Fruit fly (Drosophila melanogaster) whole organism, embryonic: ENCODE data around the gene CG10300.

ENCODE experiments used
- Atf3 ChIP-seq: fragments of 200-800 bp; sonication (Bioruptor generic); optimal IDR thresholded peaks from 3 replicates; lab custom pipeline; 2016; ENCODE audit warnings: missing biosample characterization, missing genetic modification characterization
- Atf6 ChIP-seq: fragments of 200-800 bp; sonication (Bioruptor generic); IDR thresholded peaks from 2 replicates; pipeline ENCODE4 v1.3.6; 2022; ENCODE audit warnings: missing biosample characterization, missing genetic modification characterization
- Blimp-1 ChIP-seq: fragments of 200-800 bp; sonication (Bioruptor generic); optimal IDR thresholded peaks from 3 replicates; lab custom pipeline; 2018; ENCODE audit warnings: missing biosample characterization, missing genetic modification characterization, mild to moderate bottlenecking, moderate library complexity, missing genetic modification reagents
- CG11398 ChIP-seq: fragments of 200-800 bp; sonication (Bioruptor generic); optimal IDR thresholded peaks from 2 replicates; lab custom pipeline; 2016; ENCODE audit warnings: missing biosample characterization, missing genetic modification characterization
- CG12769 ChIP-seq: fragments of 200-800 bp; sonication (Bioruptor generic); optimal IDR thresholded peaks from 2 replicates; lab custom pipeline; 2019; ENCODE audit warnings: missing biosample characterization, mild to moderate bottlenecking, missing genetic modification characterization, moderate library complexity
- CG13287 ChIP-seq: fragments of 200-800 bp; sonication (Bioruptor generic); IDR thresholded peaks from 2 replicates; pipeline ENCODE4 v1.3.6; 2022; ENCODE audit warnings: missing biosample characterization, missing genetic modification characterization; ENCODE audit not compliant: partially characterized antibody
- CG14965 ChIP-seq: fragments of 200-800 bp; sonication (Bioruptor generic); optimal IDR thresholded peaks from 2 replicates; lab custom pipeline; 2016; ENCODE audit warnings: missing biosample characterization, missing genetic modification characterization, borderline replicate concordance
- CG15696 ChIP-seq: fragments of 200-800 bp; sonication (Bioruptor generic); optimal IDR thresholded peaks from 2 replicates; lab custom pipeline; 2019; ENCODE audit warnings: missing biosample characterization, mild to moderate bottlenecking, missing genetic modification characterization, moderate library complexity
- CG17802 ChIP-seq: fragments of 200-800 bp; sonication (Bioruptor generic); optimal IDR thresholded peaks from 2 replicates; lab custom pipeline; 2018; ENCODE audit warnings: missing biosample characterization, mild to moderate bottlenecking, missing genetic modification characterization, moderate library complexity
- CG17912 ChIP-seq: fragments of 200-800 bp; sonication (Bioruptor generic); optimal IDR thresholded peaks from 2 replicates; lab custom pipeline; 2018; ENCODE audit warnings: missing biosample characterization, mild to moderate bottlenecking, missing genetic modification characterization
- CG1792 ChIP-seq: fragments of 200-800 bp; sonication (Bioruptor generic); optimal IDR thresholded peaks from 2 replicates; lab custom pipeline; 2016; ENCODE audit warnings: missing biosample characterization, missing genetic modification characterization
- CG2202 ChIP-seq: fragments of 200-800 bp; sonication (Bioruptor generic); optimal IDR thresholded peaks from 2 replicates; lab custom pipeline; 2018; ENCODE audit warnings: missing biosample characterization, mild to moderate bottlenecking, missing genetic modification characterization
- CG2889 ChIP-seq: fragments of 200-800 bp; sonication (Bioruptor generic); IDR thresholded peaks from 3 replicates; pipeline ENCODE4 v1.3.6; 2022; ENCODE audit warnings: missing biosample characterization, missing genetic modification characterization
- CG4617 ChIP-seq: fragments of 200-800 bp; sonication (Bioruptor generic); optimal IDR thresholded peaks from 3 replicates; lab custom pipeline; 2016; ENCODE audit warnings: missing biosample characterization, missing genetic modification characterization, borderline replicate concordance
- CG4820 ChIP-seq: fragments of 200-800 bp; sonication (Bioruptor generic); optimal IDR thresholded peaks from 3 replicates; lab custom pipeline; 2016; ENCODE audit warnings: missing biosample characterization, missing genetic modification characterization
- CG5953 ChIP-seq: fragments of 200-800 bp; sonication (Bioruptor generic); IDR thresholded peaks from 2 replicates; pipeline ENCODE4 v1.3.6; 2022; ENCODE audit warnings: missing biosample characterization, missing genetic modification characterization
- CG6175 ChIP-seq: fragments of 200-800 bp; sonication (Bioruptor generic); IDR thresholded peaks from 3 replicates; pipeline ENCODE4 v1.3.6; 2022; ENCODE audit warnings: missing biosample characterization, missing genetic modification characterization
- CG6854 ChIP-seq: fragments of 200-800 bp; sonication (Bioruptor generic); optimal IDR thresholded peaks from 3 replicates; lab custom pipeline; 2017; ENCODE audit warnings: missing biosample characterization, mild to moderate bottlenecking, missing genetic modification characterization
- CG7745 ChIP-seq: fragments of 200-800 bp; sonication (Bioruptor generic); optimal IDR thresholded peaks from 2 replicates; lab custom pipeline; 2018; ENCODE audit warnings: missing biosample characterization, mild to moderate bottlenecking, missing genetic modification characterization, moderate library complexity
- CG7963 ChIP-seq: fragments of 200-800 bp; sonication (Bioruptor generic); IDR thresholded peaks from 3 replicates; pipeline ENCODE4 v1.3.6; 2022; ENCODE audit warnings: missing biosample characterization, missing genetic modification characterization; ENCODE audit not compliant: partially characterized antibody
- CG8089 ChIP-seq: fragments of 200-800 bp; sonication (Bioruptor generic); optimal IDR thresholded peaks from 3 replicates; lab custom pipeline; 2016; ENCODE audit warnings: missing biosample characterization, missing genetic modification characterization
- CG8944 ChIP-seq: fragments of 200-800 bp; sonication (Bioruptor generic); optimal IDR thresholded peaks from 3 replicates; lab custom pipeline; 2016; ENCODE audit warnings: missing biosample characterization, missing genetic modification characterization
- CG9609 ChIP-seq: fragments of 200-800 bp; sonication (Bioruptor generic); optimal IDR thresholded peaks from 3 replicates; lab custom pipeline; 2016; ENCODE audit warnings: missing biosample characterization, missing genetic modification characterization
- CkIIα-i1 ChIP-seq: fragments of 200-800 bp; sonication (Bioruptor generic); IDR thresholded peaks from 2 replicates; pipeline ENCODE4 v1.3.6; 2022; ENCODE audit warnings: missing biosample characterization, missing genetic modification characterization
- D ChIP-seq, 2 experiments: fragments of 200-800 bp in 1 of 2; fragments of >200 bp in 1 of 2; sonication (Bioruptor generic) in 1 of 2; optimal IDR thresholded peaks; 2 replicates in 1 of 2; 3 replicates in 1 of 2; lab custom pipeline; 2017; ENCODE audit warnings: mild to moderate bottlenecking in 1 of 2, missing biosample characterization in 1 of 2, missing genetic modification characterization in 1 of 2, missing genetic modification reagents in 1 of 2
- D19B ChIP-seq: fragments of 200-800 bp; sonication (Bioruptor generic); optimal IDR thresholded peaks from 2 replicates; lab custom pipeline; 2017; ENCODE audit warnings: missing biosample characterization, mild to moderate bottlenecking, missing genetic modification characterization
- Fer1 ChIP-seq: fragments of 200-800 bp; sonication (Bioruptor generic); optimal IDR thresholded peaks from 2 replicates; lab custom pipeline; 2017; ENCODE audit warnings: missing biosample characterization, mild to moderate bottlenecking, missing genetic modification characterization
- Hey ChIP-seq: fragments of 200-800 bp; sonication (Bioruptor generic); optimal IDR thresholded peaks from 3 replicates; lab custom pipeline; 2018; ENCODE audit warnings: missing biosample characterization, mild to moderate bottlenecking, missing genetic modification characterization
- Hr3 ChIP-seq: fragments of 200-800 bp; sonication (Bioruptor generic); optimal IDR thresholded peaks from 3 replicates; lab custom pipeline; 2016; ENCODE audit warnings: missing biosample characterization, missing genetic modification characterization
- Lim3 ChIP-seq: fragments of 200-800 bp; sonication (Bioruptor generic); IDR thresholded peaks from 2 replicates; pipeline ENCODE4 v1.3.6; 2022; ENCODE audit warnings: missing biosample characterization, missing genetic modification characterization
- Ravus ChIP-seq: fragments of 200-800 bp; sonication (Bioruptor generic); IDR thresholded peaks from 2 replicates; pipeline ENCODE4 v1.3.6; 2022; ENCODE audit warnings: missing biosample characterization, missing genetic modification characterization
- Usf ChIP-seq: fragments of 200-800 bp; sonication (Bioruptor generic); optimal IDR thresholded peaks from 2 replicates; lab custom pipeline; 2017; ENCODE audit warnings: missing genotype, missing biosample characterization, missing genetic modification characterization
- bcd ChIP-seq: fragments of 200-800 bp; sonication (Bioruptor generic); optimal IDR thresholded peaks from 2 replicates; lab custom pipeline; 2017; ENCODE audit warnings: missing biosample characterization, mild to moderate bottlenecking, missing genetic modification characterization
- dmrt99B ChIP-seq: fragments of 200-800 bp; sonication (Bioruptor generic); optimal IDR thresholded peaks from 2 replicates; lab custom pipeline; 2018; ENCODE audit warnings: missing biosample characterization, mild to moderate bottlenecking, missing genetic modification characterization, moderate library complexity
- en ChIP-seq: fragments of 200-800 bp; sonication (Bioruptor generic); optimal IDR thresholded peaks from 2 replicates; lab custom pipeline; 2016; ENCODE audit warnings: missing biosample characterization, missing genetic modification characterization
- esg ChIP-seq: fragments of 200-800 bp; sonication (Bioruptor generic); conservative IDR thresholded peaks from 2 replicates; pipeline ENCODE4 v1.3.6; 2022; ENCODE audit warnings: missing biosample characterization, missing genetic modification characterization
- fd3F ChIP-seq: fragments of 200-800 bp; sonication (Bioruptor generic); optimal IDR thresholded peaks from 2 replicates; lab custom pipeline; 2018; ENCODE audit warnings: missing biosample characterization, mild to moderate bottlenecking, missing genetic modification characterization, moderate library complexity
- lilli ChIP-seq: fragments of 200-800 bp; sonication (Bioruptor generic); optimal IDR thresholded peaks from 3 replicates; lab custom pipeline; 2016; ENCODE audit warnings: missing biosample characterization, missing genetic modification characterization
- lov ChIP-seq, 2 experiments: fragments of 200-800 bp in 1 of 2; fragments of >200 bp in 1 of 2; sonication (Bioruptor generic) in 1 of 2; IDR thresholded peaks in 1 of 2; optimal IDR thresholded peaks in 1 of 2; 2 replicates in 1 of 2; 3 replicates in 1 of 2; pipeline versions ENCODE4 v1.3.6 to Lab custom; 2017 to 2022; ENCODE audit warnings: missing biosample characterization in 1 of 2, missing genetic modification characterization in 1 of 2
- mam ChIP-seq: fragments of 200-800 bp; sonication (Bioruptor generic); optimal IDR thresholded peaks from 3 replicates; lab custom pipeline; 2016; ENCODE audit warnings: missing biosample characterization, missing genetic modification characterization
- mirr ChIP-seq: fragments of 200-800 bp; sonication (Bioruptor generic); optimal IDR thresholded peaks from 3 replicates; lab custom pipeline; 2018; ENCODE audit warnings: missing biosample characterization, mild to moderate bottlenecking, missing genetic modification characterization
- nerfin-1 ChIP-seq: fragments of 200-800 bp; sonication (Bioruptor generic); optimal IDR thresholded peaks from 3 replicates; lab custom pipeline; 2019; ENCODE audit warnings: missing biosample characterization, mild to moderate bottlenecking, missing genetic modification characterization, moderate library complexity
- pho ChIP-seq: fragments of 200-800 bp; sonication (Bioruptor generic); optimal IDR thresholded peaks from 2 replicates; lab custom pipeline; 2016; ENCODE audit warnings: missing biosample characterization, missing genetic modification characterization
- pita ChIP-seq: fragments of 200-800 bp; sonication (Bioruptor generic); optimal IDR thresholded peaks from 2 replicates; lab custom pipeline; 2017; ENCODE audit warnings: missing biosample characterization, mild to moderate bottlenecking, missing genetic modification characterization
- salm ChIP-seq: fragments of 200-800 bp; sonication (Bioruptor generic); optimal IDR thresholded peaks from 2 replicates; lab custom pipeline; 2018; ENCODE audit warnings: missing biosample characterization, mild to moderate bottlenecking, missing genetic modification characterization
- sens ChIP-seq: fragments of 200-800 bp; sonication (Bioruptor generic); peaks from one replicate; lab custom pipeline; 2016; ENCODE audit warnings: missing biosample characterization, missing genetic modification characterization
- sisA ChIP-seq: fragments of 200-800 bp; sonication (Bioruptor generic); IDR thresholded peaks from 2 replicates; pipeline ENCODE4 v1.3.6; 2022; ENCODE audit warnings: missing biosample characterization, missing genetic modification characterization
- stc ChIP-seq: fragments of 200-800 bp; sonication (Bioruptor generic); IDR thresholded peaks from 2 replicates; pipeline ENCODE4 v1.3.6; 2022; ENCODE audit warnings: missing biosample characterization, missing genetic modification characterization
- trem ChIP-seq: fragments of 200-800 bp; optimal IDR thresholded peaks from 3 replicates; lab custom pipeline; 2019; ENCODE audit warnings: missing biosample characterization, mild to moderate bottlenecking, missing genetic modification characterization, moderate library complexity

CG10300 gene

dm6 chr3R:23709508-23710208 lies 1.7 kb upstream of the CG10300 start, which contains the start of gene CG10301 (continued):
- TF ChIP-seq lov (optimal IDR thresholded peaks at IDR 0.05; lab: Kevin White, UChicago) (no peak), lov (GFP tag; IDR thresholded peaks at IDR 0.05; lab: Robert Waterston, UW) (peak; percentile 62; the same call in 1 of the 3 replicates), Usf (GFP tag; lab: Kevin White, UChicago) (peak; percentile 44), CG12769 (tag; lab: Kevin White, UChicago) (peak; percentile 8), salm (tag; lab: Kevin White, UChicago) (no peak), CG2202 (peak; percentile 54), CG7745 (tag; lab: Kevin White, UChicago) (no peak), Blimp-1 (peak; percentile 67), nerfin-1 (tag; lab: Kevin White, UChicago) (peak; percentile 45), mam (peak; percentile 13), en (GFP tag; lab: Kevin White, UChicago) (no peak), Lim3 (GFP tag; lab: Robert Waterston, UW) (no peak), Fer1 (GFP tag; lab: Kevin White, UChicago) (no peak), pita (GFP tag; lab: Kevin White, UChicago) (no peak), Hey (tag; lab: Kevin White, UChicago) (no peak), CG6175 (no peak), CG13287 (GFP tag; lab: Robert Waterston, UW) (no peak), trem (tag; lab: Kevin White, UChicago) (peak; percentile 49), stc (GFP tag; lab: Robert Waterston, UW) (no peak), CG17802 (peak; percentile 35), Hr3 (GFP tag; lab: Kevin White, UChicago) (peak; percentile 47), CG17912 (GFP tag; lab: Kevin White, UChicago) (no peak), Atf3 (GFP tag; lab: Kevin White, UChicago) (peak; percentile 17), CG5953 (GFP tag; lab: Robert Waterston, UW) (peak; percentile 53; the same call in 1 of the 2 replicates), pho (GFP tag; lab: Kevin White, UChicago) (no peak), Ravus (no peak; the same call in 1 of the 2 replicates), CG2889 (no peak), dmrt99B (peak; percentile 66), D19B (no peak), CkIIα-i1 (GFP tag; lab: Robert Waterston, UW) (no peak), sisA (GFP tag; lab: Robert Waterston, UW) (peak; percentile 69), mirr (GFP tag; lab: Kevin White, UChicago) (no peak), CG8089 (peak; percentile 41), CG4820 (GFP tag; lab: Kevin White, UChicago) (peak; percentile 67), esg (GFP tag; lab: Robert Waterston, UW) (peak; percentile 52), D (optimal IDR thresholded peaks at IDR 0.05; lab: Kevin White, UChicago) (no peak), D (GFP tag; optimal IDR thresholded peaks at IDR 0.05; lab: Kevin White, UChicago) (peak; percentile 61), CG6854 (GFP tag; lab: Kevin White, UChicago) (no peak), CG8944 (GFP tag; lab: Kevin White, UChicago) (peak; percentile 22), sens (GFP tag; lab: Kevin White, UChicago) (peak; percentile 97), CG9609 (GFP tag; lab: Kevin White, UChicago) (peak; percentile 6), CG15696 (tag; lab: Kevin White, UChicago) (peak; percentile 89), lilli (GFP tag; lab: Kevin White, UChicago) (peak; percentile 39), CG4617 (peak; percentile 16), CG14965 (no peak), bcd (peak; percentile 49), CG11398 (GFP tag; lab: Kevin White, UChicago) (no peak), CG1792 (GFP tag; lab: Kevin White, UChicago) (no peak), fd3F (GFP tag; lab: Kevin White, UChicago) (no peak), CG7963 (GFP tag; lab: Robert Waterston, UW) (no peak), Atf6 (no peak)
